Worm (Caenorhabditis elegans) whole organism, L4/young adult: Measurements from ENCODE around the gene atg-3.
"Not testable (repeated sequence)": the region's sequence is repeated elsewhere in the genome, so short reads cannot be mapped to it uniquely, and the experiment has no call there.

Experiments used
- W03F9.2 ChIP-seq: fragments of 150-350 bp; optimal IDR thresholded peaks from 2 replicates; lab custom pipeline; 2014; ENCODE audit warnings: missing biosample characterization, missing genetic modification characterization
- dao-5 ChIP-seq: sonication (generic microtip); optimal IDR thresholded peaks from 2 replicates; lab custom pipeline; 2016; ENCODE audit warnings: missing genotype, missing genetic modification characterization, moderate library complexity, missing compliant biosample characterization
- him-1 ChIP-seq: sonication (generic microtip); optimal IDR thresholded peaks from 2 replicates; lab custom pipeline; 2016; ENCODE audit warnings: missing genotype, missing genetic modification reagents, missing genetic modification characterization, missing compliant biosample characterization

The atg-3 gene

DNA sequence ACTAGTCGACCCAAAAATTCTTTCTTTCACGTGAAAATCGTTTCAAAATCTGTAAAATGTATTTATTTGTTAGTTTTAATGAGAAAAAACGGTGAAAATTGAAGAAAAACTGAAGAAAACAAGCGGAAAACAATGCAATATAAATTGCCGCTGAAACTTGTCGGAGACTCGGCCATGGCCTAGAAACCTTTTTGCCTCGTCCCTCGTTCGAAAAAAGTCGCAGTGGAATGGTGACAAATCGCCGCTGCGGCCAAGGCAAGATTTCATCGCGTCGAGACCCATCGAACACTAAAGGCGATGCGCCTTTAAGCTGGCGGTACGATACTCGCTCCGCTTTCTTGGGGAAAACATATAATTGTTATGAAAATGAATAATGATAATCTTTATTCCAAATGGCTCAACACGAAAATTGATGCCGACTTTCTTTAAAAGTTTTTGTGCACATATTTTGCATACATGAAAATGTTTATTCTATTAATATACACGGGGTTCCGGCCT is 41.4 kb downstream of the atg-3 start, which contains the start of gene Y55F3AM.21:
Gene Y55F3AM.21 (minus strand): TSS at position 51 of the 498 bp plus-strand sequence.
- TF ChIP-seq dao-5, him-1, W03F9.2 (tag; lab: Kevin White, UChicago): not testable (repeated sequence)

ce11 chrIV:1053989-1054388 is 43.7 kb downstream of the atg-3 start:
- TF ChIP-seq him-1 (tag; lab: Kevin White, UChicago) (no peak), dao-5 (tag; lab: Kevin White, UChicago) (no peak), W03F9.2 (tag; lab: Kevin White, UChicago) (no peak)

ce11 chrIV:1054736-1055135 is 44.4 kb downstream of the atg-3 start, which contains the start of gene dcap-1:
TSS of gene dcap-1 (minus strand) at chrIV:1054794.
- TF ChIP-seq W03F9.2 (tag; lab: Kevin White, UChicago) (no peak), dao-5 (tag; lab: Kevin White, UChicago) (no peak), him-1 (tag; lab: Kevin White, UChicago) (no peak)

DNA sequence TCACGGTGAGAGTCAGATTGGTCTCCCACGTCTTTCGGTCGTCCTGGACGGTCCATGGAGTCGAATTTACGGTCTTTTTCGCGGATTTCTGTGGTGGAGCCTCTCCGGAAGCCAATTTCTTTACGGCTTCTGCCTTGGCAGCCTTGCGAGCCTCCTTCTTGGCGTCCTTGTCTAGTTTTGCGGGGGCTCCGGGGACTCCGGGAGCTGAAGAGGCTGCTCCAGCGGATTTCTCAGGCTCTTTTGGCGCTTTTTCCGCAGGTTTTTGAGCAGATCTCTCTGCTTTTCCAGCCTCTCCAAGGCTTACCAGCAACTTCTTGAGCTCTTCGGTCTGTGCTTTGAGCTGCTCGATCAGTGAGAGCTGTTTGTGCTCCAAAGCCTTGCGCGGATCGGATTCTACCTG is 45.4 kb downstream of the atg-3 start:
- TF ChIP-seq W03F9.2 (tag; lab: Kevin White, UChicago), result no peak
- no peak for TF ChIP-seq him-1 (tag; lab: Kevin White, UChicago)
- no peak for TF ChIP-seq dao-5 (tag; lab: Kevin White, UChicago)

ce11 chrIV:1056263-1056942 is 46.1 kb downstream of the atg-3 start, which contains the start of the genes Y55F3AM.13 and mrps-25:
TSS of gene Y55F3AM.13 (minus strand) at chrIV:1056313.
TSS of gene mrps-25 (plus strand) at chrIV:1056892.
- TF ChIP-seq dao-5 (tag; lab: Kevin White, UChicago) (no peak), him-1 (tag; lab: Kevin White, UChicago) (no peak), W03F9.2 (tag; lab: Kevin White, UChicago) (no peak)

- TF ChIP-seq dao-5 (tag; lab: Kevin White, UChicago) (no peak), W03F9.2 (tag; lab: Kevin White, UChicago) (no peak), him-1 (tag; lab: Kevin White, UChicago) (no peak)
These were observed 48.2 kb downstream of the atg-3 start for ce11 chrIV:1058504-1058903.
